Fruit fly (Drosophila melanogaster) Kc167 (cell line): ENCODE results near the gene Cka.

Experiments used
- h ChIP-seq: fragments of >200 bp; optimal IDR thresholded peaks from 3 replicates; lab custom pipeline; 2018; ENCODE audit warnings: missing external identifiers
- psq ChIP-seq: fragments of >200 bp; optimal IDR thresholded peaks from 2 replicates; lab custom pipeline; 2017; ENCODE audit warnings: missing external identifiers
- ttk ChIP-seq: sonication (Bioruptor generic); optimal IDR thresholded peaks from 2 replicates; lab custom pipeline; 2017; ENCODE audit warnings: missing external identifiers

DNA sequence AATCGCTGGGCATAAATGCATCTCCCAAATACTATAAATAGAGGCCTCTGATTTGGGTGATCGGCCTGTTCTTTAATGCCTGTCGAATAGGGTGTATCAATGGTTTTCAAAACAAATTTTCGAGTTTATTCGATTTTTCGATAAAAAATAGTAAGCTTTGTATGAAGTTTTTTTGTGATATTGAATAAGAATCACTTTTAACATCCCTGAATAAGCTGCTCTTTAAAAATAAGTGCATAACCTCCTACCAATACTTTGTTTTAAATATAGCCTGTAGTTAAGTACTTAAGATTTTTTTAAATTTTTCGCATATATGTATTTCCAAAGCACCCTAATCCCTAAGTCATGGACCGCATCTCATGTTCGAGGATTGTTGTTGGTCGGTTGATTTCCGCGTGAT lies 50.1 kb downstream of the Cka start:
- TF ChIP-seq ttk, result no peak
- TF ChIP-seq psq (lab: Kevin White, UChicago), result no peak
- no peak for TF ChIP-seq h
